Fruit fly (Drosophila melanogaster) whole organism, pupa: ENCODE measurements around the gene CG15473.

Experiments used
- CG15710 ChIP-seq: fragments of 200-800 bp; sonication (Bioruptor generic); optimal IDR thresholded peaks from 2 replicates; lab custom pipeline; 2018; ENCODE audit warnings: missing biosample characterization, mild to moderate bottlenecking, missing genetic modification characterization, moderate library complexity
- CG17806 ChIP-seq: fragments of 200-800 bp; sonication (Bioruptor generic); optimal IDR thresholded peaks from 2 replicates; lab custom pipeline; 2018; ENCODE audit warnings: missing biosample characterization, mild to moderate bottlenecking, missing genetic modification characterization, moderate library complexity
- CG32121 ChIP-seq: fragments of 200-800 bp; sonication (Bioruptor generic); IDR thresholded peaks from 2 replicates; pipeline ENCODE4 v1.3.6; 2022; ENCODE audit warnings: missing biosample characterization, missing genetic modification characterization
- CG34367 ChIP-seq: fragments of 200-800 bp; sonication (Bioruptor generic); optimal IDR thresholded peaks from 2 replicates; lab custom pipeline; 2018; ENCODE audit warnings: missing biosample characterization, mild to moderate bottlenecking, missing genetic modification characterization
- EcR ChIP-seq: fragments of 200-800 bp; sonication (Bioruptor generic); optimal IDR thresholded peaks from 3 replicates; lab custom pipeline; 2019; ENCODE audit warnings: missing biosample characterization, missing genetic modification characterization, mild to moderate bottlenecking, moderate library complexity, missing genetic modification reagents
- Snoo ChIP-seq: fragments of 200-800 bp; sonication (Bioruptor generic); optimal IDR thresholded peaks from 3 replicates; lab custom pipeline; 2017; ENCODE audit warnings: missing biosample characterization, mild to moderate bottlenecking, missing genetic modification characterization, inconsistent platforms
- gl ChIP-seq: fragments of 200-800 bp; sonication (Bioruptor generic); optimal IDR thresholded peaks from 2 replicates; lab custom pipeline; 2018; ENCODE audit warnings: missing biosample characterization, mild to moderate bottlenecking, missing genetic modification characterization
- rn ChIP-seq: fragments of 200-800 bp; sonication (Bioruptor generic); IDR thresholded peaks from 2 replicates; pipeline ENCODE4 v1.3.6; 2022; ENCODE audit warnings: missing biosample characterization, missing genetic modification characterization

DNA sequence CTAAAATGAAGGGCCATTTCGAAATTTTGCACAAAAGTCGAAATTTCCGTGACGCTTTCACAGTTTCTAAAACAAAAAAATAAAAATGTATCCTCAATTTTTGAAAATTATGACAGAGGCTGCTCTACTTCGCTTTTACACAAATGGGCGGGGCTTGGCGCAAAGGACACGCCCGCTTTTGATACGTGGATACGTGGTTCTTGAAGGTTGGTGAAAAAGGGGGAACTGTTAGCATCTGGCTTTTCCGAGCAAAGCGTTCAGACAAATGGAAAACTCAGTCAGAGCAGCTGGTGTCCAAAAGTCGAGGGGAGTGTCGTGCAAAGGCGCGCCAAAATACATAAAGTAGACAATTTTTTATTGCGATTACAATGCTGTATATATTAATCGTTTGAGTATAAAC is 9.5 kb downstream of the CG15473 start, which contains the start of gene CG3062:
- TF ChIP-seq CG15710, result no peak
- TF ChIP-seq CG32121 (GFP tag; lab: Robert Waterston, UW), result no peak
- no peak for TF ChIP-seq EcR
- no peak for TF ChIP-seq rn (GFP tag; lab: Robert Waterston, UW)
- no peak for TF ChIP-seq CG17806 (tag; lab: Kevin White, UChicago)
- no peak for TF ChIP-seq CG34367
- no peak for TF ChIP-seq Snoo (tag; lab: Kevin White, UChicago)
- TF ChIP-seq gl, result no peak
